Fruit fly (Drosophila melanogaster): ENCODE data around the gene eya.

The eya gene

DNA sequence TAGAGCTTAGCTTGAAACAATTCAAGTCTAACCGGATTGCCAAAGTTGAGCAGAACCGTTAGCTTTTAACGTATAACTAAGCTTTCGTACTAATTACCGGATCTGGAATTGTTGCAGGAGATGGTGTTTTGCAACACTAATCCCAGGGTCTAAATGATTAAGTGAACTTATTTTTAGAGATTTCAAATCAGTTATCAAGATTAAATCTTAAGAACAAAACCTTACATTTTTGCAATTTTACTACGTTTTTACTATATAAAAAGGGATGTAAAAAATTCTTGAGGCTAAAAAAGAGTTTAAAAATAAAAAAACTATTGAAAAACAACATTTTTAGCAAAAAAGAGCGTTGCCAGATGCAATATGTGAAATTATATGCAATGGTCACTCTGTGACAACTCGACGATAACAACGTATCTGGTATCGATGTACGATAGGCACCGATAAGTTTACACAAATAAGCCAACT, 58.1 kb downstream of the eya start, which contains the start of the genes KFase and epsilonCOP:
Gene KFase, minus strand, starts transcription at position 81 of the 465 bp plus-strand sequence.
Gene epsilonCOP, plus strand, starts transcription at position 415 of the 465 bp plus-strand sequence.
- TF ChIP-seq usp (GFP tag; optimal IDR thresholded peaks at IDR 0.05) (no peak), psq (optimal IDR thresholded peaks at IDR 0.05) (no peak), Dll (optimal IDR thresholded peaks at IDR 0.05) (no peak), pan (optimal IDR thresholded peaks at IDR 0.05) (no peak), EcR (GFP tag; optimal IDR thresholded peaks at IDR 0.05) (no peak), CG8478 (optimal IDR thresholded peaks at IDR 0.05) (no peak)

DNA sequence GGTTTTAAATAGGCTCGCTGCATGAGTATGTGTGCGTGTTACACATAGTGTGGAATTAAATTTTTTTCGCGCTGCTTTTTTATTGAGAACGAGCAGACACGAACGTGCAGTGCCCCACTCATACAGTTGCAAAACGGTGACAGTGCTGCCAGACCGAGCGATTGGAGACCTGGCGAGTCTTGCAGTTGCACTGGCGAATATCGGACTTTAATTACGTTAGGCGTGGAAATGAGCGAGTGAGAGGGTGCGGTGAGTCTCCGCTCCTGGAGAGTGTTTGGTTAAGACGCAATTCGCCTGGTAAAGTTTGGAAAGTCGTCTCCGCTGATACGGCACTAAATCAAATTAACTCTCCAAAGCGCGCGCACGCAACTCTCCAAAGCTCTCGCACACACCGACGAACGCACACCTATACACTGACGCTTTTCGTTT, 65.5 kb downstream of the eya start:
- TF ChIP-seq psq (optimal IDR thresholded peaks at IDR 0.05) (no peak), usp (GFP tag; optimal IDR thresholded peaks at IDR 0.05) (no peak), Dll (optimal IDR thresholded peaks at IDR 0.05) (no peak), CG8478 (optimal IDR thresholded peaks at IDR 0.05) (no peak), EcR (GFP tag; optimal IDR thresholded peaks at IDR 0.05) (no peak), pan (optimal IDR thresholded peaks at IDR 0.05) (no peak)

DNA sequence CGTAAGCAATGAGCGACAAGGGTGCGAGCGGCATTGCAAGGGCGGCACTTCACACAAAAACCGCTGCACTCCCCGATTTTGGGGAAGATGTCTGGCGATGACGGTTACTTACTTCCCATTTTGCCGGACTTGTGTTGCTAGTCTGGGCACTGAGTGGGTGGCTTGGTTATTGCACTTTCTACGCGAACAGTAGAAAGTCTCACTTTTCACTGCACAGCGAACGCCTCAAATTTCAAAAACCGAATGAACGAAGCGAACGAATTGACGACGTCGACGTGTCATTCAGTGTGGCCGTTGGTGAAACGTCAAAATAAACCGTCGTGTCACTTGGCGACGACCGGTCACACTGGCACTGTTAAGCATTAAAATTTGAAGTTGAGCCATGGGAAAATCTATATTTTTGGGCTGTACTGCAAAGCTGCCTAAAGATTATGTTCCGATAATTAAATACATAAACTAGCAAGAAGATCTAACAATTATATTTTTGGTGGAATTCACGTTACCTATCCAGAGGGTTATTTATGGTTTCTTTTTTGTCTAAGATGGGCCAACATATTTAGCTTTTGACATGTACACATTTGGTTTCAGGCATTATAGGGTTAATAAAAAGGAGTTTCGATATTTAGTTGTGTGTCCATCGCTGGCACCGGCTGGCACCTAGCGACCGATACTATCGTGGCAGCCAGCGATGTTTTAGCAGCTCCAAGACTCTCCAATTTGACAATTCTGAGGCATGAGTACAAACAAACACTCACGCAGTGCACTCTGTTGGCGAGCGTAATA, 66.4 kb downstream of the eya start, which contains the start of the genes Sec61alpha and Daxx:
Gene Sec61alpha, minus strand, starts transcription at position 364 of the 783 bp plus-strand sequence.
Gene Daxx, plus strand, starts transcription at position 718 of the 783 bp plus-strand sequence.
- no peak for TF ChIP-seq usp (GFP tag; optimal IDR thresholded peaks at IDR 0.05)

DNA sequence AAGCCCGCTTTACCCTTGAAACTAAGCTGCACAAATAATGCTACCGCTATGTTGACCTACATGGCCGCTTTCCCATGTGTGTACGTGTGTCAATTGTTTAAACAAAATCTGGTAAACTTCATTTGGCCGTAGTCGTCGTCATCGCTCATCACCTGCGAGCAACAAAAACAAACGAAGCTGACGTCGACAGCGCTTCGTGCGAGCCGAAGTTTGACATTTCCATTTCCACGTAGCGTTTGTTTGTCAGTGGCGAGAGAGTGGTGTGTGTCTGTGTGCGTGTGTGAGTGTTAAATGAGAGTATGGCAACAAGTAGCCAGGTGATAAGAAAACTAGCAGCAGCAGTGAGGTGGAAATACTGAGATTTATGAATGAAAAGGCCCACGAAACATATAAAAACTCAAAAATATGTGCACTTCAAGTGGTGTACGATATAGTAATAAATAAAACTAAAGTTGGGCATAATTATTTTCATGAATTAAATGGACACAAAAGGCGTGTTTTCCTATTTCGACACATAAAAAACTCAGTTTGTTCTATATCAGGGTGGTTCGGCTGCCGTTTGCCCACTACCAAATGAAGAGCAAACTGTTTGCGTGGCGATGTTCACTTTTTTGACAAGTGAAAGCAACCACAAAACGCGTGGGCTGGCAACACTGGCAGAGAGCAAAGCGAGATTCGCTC, 67.4 kb downstream of the eya start:
- no peak for TF ChIP-seq CG8478 (optimal IDR thresholded peaks at IDR 0.05)
- TF ChIP-seq psq (optimal IDR thresholded peaks at IDR 0.05): no peak
- TF ChIP-seq Dll (optimal IDR thresholded peaks at IDR 0.05): no peak
- no peak for TF ChIP-seq EcR (GFP tag; optimal IDR thresholded peaks at IDR 0.05)
- no peak for TF ChIP-seq pan (optimal IDR thresholded peaks at IDR 0.05)
- TF ChIP-seq usp (GFP tag; optimal IDR thresholded peaks at IDR 0.05): no peak
